Worm (Caenorhabditis elegans): ENCODE data around the gene frpr-5.

DNA sequence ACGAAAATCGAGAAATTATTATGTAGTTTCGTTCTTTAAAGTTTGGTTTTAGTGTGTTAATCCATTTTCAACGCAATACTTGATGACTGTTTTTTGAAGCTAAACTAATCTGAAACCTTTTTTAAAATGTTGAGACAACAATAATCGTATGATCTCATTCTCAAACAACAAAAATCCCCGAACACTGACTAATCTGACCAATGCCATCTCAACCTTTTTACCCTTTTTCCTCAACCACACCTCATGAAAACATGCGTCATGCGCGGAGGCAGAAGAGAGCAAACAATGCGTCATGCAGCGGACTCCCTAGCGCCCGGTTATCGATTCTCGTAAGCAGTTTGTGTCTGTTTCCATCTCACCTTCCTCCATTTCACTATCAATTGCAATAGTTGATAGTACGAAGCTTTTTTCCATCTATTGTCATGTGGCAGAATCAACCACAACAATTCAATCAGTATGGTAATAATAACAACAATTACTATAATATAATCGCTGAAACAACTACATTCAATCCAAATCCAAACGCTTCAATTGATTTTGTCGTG is 35.9 kb upstream of the frpr-5 start, which contains the start of gene C50B8.4:
- TF ChIP-seq snpc-4 (tag; optimal IDR thresholded peaks at IDR 0.05) (no peak), pha-4 (tag; optimal IDR thresholded peaks at IDR 0.05) (no peak), ceh-43 (GFP tag; optimal IDR thresholded peaks at IDR 0.05) (no peak), elt-3 (tag; optimal IDR thresholded peaks at IDR 0.05) (no peak), ztf-11 (tag; optimal IDR thresholded peaks at IDR 0.05) (no peak), nhr-12 (tag; optimal IDR thresholded peaks at IDR 0.05) (no peak), sem-2 (GFP tag; optimal IDR thresholded peaks at IDR 0.05) (no peak), unc-62 (GFP tag; optimal IDR thresholded peaks at IDR 0.05) (no peak), nhr-28 (tag; optimal IDR thresholded peaks at IDR 0.05) (no peak)
